Worm (Caenorhabditis elegans): ENCODE results near the gene Y51H7C.8.

The Y51H7C.8 gene

DNA sequence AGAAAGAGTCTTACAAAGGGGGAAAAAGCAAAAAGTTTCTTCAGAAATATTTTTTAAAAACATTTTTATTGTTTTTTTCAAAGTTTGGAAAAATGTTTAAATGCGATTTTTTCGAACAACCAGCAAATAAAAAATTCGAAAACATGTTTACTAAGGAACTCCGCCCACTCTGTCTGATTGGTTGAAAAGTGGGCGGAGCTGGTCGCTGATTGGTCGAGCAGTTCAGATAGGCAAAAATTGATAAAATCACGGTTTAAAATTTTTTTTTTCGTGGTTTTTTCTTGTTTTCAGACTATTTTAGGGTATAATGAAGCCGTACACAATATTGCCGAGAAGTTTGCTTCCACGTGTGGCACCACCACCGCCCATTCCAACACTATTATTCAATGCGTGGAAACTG lies 29.4 kb upstream of the Y51H7C.8 start:
- TF ChIP-seq T22C8.4 (GFP tag; IDR thresholded peaks at IDR 0.05) (no peak), med-1 (GFP tag; optimal IDR thresholded peaks at IDR 0.05; ENCODE audit: insufficient read depth) (no peak), ztf-23 (GFP tag; IDR thresholded peaks at IDR 0.05) (no peak), klf-2 (GFP tag; conservative IDR thresholded peaks at IDR 0.05) (no peak), ref-1 (GFP tag; conservative IDR thresholded peaks at IDR 0.05) (no peak), tab-1 (GFP tag; IDR thresholded peaks at IDR 0.05) (no peak), flt-1 (GFP tag; IDR thresholded peaks at IDR 0.05) (no peak), ztf-29 (GFP tag; IDR thresholded peaks at IDR 0.05) (no peak), cog-1 (tag; optimal IDR thresholded peaks at IDR 0.05) (no peak)

DNA sequence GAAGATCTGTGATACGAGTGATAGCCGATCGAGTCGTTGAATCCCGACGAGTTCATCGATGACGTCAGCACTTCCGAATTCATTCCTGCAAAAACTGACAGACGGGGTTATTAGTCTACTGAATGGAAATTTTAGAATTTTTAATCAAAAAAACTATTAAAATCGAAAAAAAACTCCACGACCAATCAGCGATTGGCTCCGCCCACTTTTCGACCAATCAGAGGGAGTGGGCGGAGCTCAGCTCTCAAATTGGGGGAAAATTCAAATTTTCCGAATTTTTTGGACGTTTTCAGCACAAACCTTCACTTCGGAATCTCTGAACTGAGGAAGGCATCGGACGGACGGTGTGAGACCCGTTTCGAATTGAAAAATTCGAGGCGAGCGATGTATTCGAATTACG lies 28.6 kb upstream of the Y51H7C.8 start:
- no peak for TF ChIP-seq ztf-23 (GFP tag; IDR thresholded peaks at IDR 0.05)
- no peak for TF ChIP-seq med-1 (GFP tag; optimal IDR thresholded peaks at IDR 0.05; ENCODE audit: insufficient read depth)
- no peak for TF ChIP-seq ref-1 (GFP tag; conservative IDR thresholded peaks at IDR 0.05)
- TF ChIP-seq ztf-29 (GFP tag; IDR thresholded peaks at IDR 0.05): no peak
- no peak for TF ChIP-seq T22C8.4 (GFP tag; IDR thresholded peaks at IDR 0.05)
- no peak for TF ChIP-seq flt-1 (GFP tag; IDR thresholded peaks at IDR 0.05)
- TF ChIP-seq tab-1 (GFP tag; IDR thresholded peaks at IDR 0.05): no peak
- TF ChIP-seq cog-1 (tag; optimal IDR thresholded peaks at IDR 0.05): no peak
- TF ChIP-seq klf-2 (GFP tag; conservative IDR thresholded peaks at IDR 0.05): no peak

DNA sequence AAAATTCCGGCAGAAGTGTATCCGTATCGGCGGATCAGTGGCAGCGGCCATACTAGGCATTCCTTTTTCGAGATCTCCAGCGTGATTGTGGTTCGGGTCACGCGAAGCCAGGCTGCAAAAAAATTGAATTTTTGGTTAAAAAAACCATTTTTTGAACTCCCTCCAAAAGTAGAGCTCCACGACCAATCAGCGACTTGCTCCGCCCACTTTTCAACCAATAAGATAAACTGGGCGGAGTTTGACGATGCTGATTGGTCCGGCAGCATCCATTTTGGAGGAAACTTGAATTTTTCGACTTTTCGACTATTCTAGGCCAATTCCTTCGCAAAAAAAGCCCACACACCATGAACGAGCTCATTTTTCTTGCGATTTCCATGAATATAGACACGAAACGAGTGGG lies 27.1 kb upstream of the Y51H7C.8 start:
- no peak for TF ChIP-seq cog-1 (tag; optimal IDR thresholded peaks at IDR 0.05)
- TF ChIP-seq tab-1 (GFP tag; IDR thresholded peaks at IDR 0.05): no peak
- no peak for TF ChIP-seq med-1 (GFP tag; optimal IDR thresholded peaks at IDR 0.05; ENCODE audit: insufficient read depth)
- no peak for TF ChIP-seq ref-1 (GFP tag; conservative IDR thresholded peaks at IDR 0.05)
- no peak for TF ChIP-seq ztf-23 (GFP tag; IDR thresholded peaks at IDR 0.05)
- no peak for TF ChIP-seq klf-2 (GFP tag; conservative IDR thresholded peaks at IDR 0.05)
- no peak for TF ChIP-seq ztf-29 (GFP tag; IDR thresholded peaks at IDR 0.05)
- no peak for TF ChIP-seq T22C8.4 (GFP tag; IDR thresholded peaks at IDR 0.05)
- no peak for TF ChIP-seq flt-1 (GFP tag; IDR thresholded peaks at IDR 0.05)

DNA sequence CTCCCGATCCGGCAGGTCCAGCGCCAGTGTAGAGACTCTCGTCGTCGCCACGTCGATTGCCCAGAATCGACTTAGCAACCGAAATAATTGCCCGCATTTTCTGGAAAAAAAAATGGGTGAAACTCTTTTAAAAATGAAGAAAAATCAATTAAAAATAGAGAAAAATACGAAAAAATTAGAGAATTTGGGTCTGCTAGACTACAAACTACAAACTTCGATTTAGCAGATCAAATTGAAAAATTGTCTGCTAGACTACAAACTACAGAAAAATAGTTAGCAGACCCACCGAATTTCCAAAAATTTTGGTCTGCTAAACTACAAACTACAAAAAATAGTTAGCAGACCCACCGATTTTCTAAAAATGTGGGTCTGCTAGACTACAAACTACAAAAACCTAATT lies 26.7 kb upstream of the Y51H7C.8 start, which contains the start of gene rog-1:
Gene rog-1, minus strand, starts transcription at position 101 of the 400 bp plus-strand sequence.
- TF ChIP-seq flt-1 (GFP tag; IDR thresholded peaks at IDR 0.05): no peak
- TF ChIP-seq ztf-23 (GFP tag; IDR thresholded peaks at IDR 0.05): no peak
- no peak for TF ChIP-seq ztf-29 (GFP tag; IDR thresholded peaks at IDR 0.05)
- no peak for TF ChIP-seq cog-1 (tag; optimal IDR thresholded peaks at IDR 0.05)
- no peak for TF ChIP-seq ref-1 (GFP tag; conservative IDR thresholded peaks at IDR 0.05)
- no peak for TF ChIP-seq klf-2 (GFP tag; conservative IDR thresholded peaks at IDR 0.05)
- no peak for TF ChIP-seq T22C8.4 (GFP tag; IDR thresholded peaks at IDR 0.05)
- TF ChIP-seq tab-1 (GFP tag; IDR thresholded peaks at IDR 0.05): no peak

DNA sequence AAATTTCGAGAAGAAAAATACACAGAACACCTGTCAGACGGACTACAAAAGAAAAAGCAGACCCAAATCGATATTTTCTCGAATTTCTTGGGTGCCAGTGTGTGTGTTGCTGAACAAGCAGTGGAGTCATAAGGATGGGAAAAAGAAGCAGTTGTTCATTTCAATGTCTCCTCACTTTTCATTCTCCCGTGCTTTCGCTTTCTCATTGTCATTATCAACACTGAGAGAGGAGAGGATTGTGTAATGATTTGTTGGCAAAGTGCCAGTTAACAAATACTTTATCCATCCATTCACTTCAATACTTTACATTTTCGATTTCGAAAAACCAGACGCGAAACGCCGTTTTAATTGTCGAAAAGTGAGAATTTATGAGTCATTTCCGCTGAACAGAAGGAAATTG lies 25.9 kb upstream of the Y51H7C.8 start:
- no peak for TF ChIP-seq cog-1 (tag; optimal IDR thresholded peaks at IDR 0.05)
- TF ChIP-seq med-1 (GFP tag; optimal IDR thresholded peaks at IDR 0.05; ENCODE audit: insufficient read depth): no peak
- no peak for TF ChIP-seq flt-1 (GFP tag; IDR thresholded peaks at IDR 0.05)
- no peak for TF ChIP-seq tab-1 (GFP tag; IDR thresholded peaks at IDR 0.05)
- no peak for TF ChIP-seq ref-1 (GFP tag; conservative IDR thresholded peaks at IDR 0.05)
- TF ChIP-seq ztf-29 (GFP tag; IDR thresholded peaks at IDR 0.05): no peak
- TF ChIP-seq T22C8.4 (GFP tag; IDR thresholded peaks at IDR 0.05): no peak
- TF ChIP-seq ztf-23 (GFP tag; IDR thresholded peaks at IDR 0.05): no peak
- TF ChIP-seq klf-2 (GFP tag; conservative IDR thresholded peaks at IDR 0.05): no peak

DNA sequence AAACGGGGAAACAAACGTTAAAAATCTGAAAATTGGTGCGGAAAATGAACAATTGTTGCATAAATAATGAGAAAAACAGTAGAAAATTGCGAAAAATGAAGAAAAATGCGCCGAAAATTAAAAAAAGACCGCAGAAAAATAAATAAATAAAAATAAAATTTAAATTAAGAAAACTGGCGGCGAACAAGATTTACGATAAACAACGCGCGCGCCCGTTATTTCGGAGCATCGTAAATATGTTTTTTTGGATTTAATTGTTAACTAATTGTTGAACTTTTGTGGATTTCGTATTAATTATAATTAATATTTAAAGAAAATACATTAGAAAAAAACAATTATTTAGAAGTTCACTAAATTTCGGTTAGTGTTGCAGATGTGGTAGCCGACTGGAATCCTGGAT lies 24.8 kb upstream of the Y51H7C.8 start:
- no peak for TF ChIP-seq med-1 (GFP tag; optimal IDR thresholded peaks at IDR 0.05; ENCODE audit: insufficient read depth)
- no peak for TF ChIP-seq tab-1 (GFP tag; IDR thresholded peaks at IDR 0.05)
- no peak for TF ChIP-seq cog-1 (tag; optimal IDR thresholded peaks at IDR 0.05)
- no peak for TF ChIP-seq T22C8.4 (GFP tag; IDR thresholded peaks at IDR 0.05)
- no peak for TF ChIP-seq ref-1 (GFP tag; conservative IDR thresholded peaks at IDR 0.05)
- no peak for TF ChIP-seq ztf-23 (GFP tag; IDR thresholded peaks at IDR 0.05)
- no peak for TF ChIP-seq flt-1 (GFP tag; IDR thresholded peaks at IDR 0.05)
- no peak for TF ChIP-seq klf-2 (GFP tag; conservative IDR thresholded peaks at IDR 0.05)
- TF ChIP-seq ztf-29 (GFP tag; IDR thresholded peaks at IDR 0.05): no peak

DNA sequence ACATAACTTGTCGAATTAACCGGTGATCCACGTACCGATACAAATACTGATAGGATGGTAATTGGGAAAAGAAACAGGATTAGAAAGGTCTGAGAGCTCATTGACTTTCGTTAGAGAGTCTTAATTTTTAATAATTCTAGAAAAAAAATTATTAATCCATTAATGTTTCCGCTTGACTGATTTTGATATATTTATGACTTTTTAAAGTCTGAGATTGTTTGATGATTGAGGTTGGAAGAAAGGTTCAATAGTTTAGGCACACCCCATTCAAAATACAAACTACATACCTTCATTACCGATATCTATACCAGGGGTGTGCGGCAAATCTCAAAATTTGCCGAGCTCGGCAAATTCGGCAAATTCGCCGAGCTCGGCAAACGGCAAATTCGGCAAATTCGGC lies 23.3 kb upstream of the Y51H7C.8 start, which contains the start of gene F54D12.10:
Gene F54D12.10, minus strand, starts transcription at position 101 of the 400 bp plus-strand sequence.
- no peak for TF ChIP-seq ztf-23 (GFP tag; IDR thresholded peaks at IDR 0.05)
- no peak for TF ChIP-seq ref-1 (GFP tag; conservative IDR thresholded peaks at IDR 0.05)
- TF ChIP-seq med-1 (GFP tag; optimal IDR thresholded peaks at IDR 0.05; ENCODE audit: insufficient read depth): no peak
- TF ChIP-seq T22C8.4 (GFP tag; IDR thresholded peaks at IDR 0.05): no peak
- TF ChIP-seq ztf-29 (GFP tag; IDR thresholded peaks at IDR 0.05): no peak
- TF ChIP-seq flt-1 (GFP tag; IDR thresholded peaks at IDR 0.05): no peak
- no peak for TF ChIP-seq cog-1 (tag; optimal IDR thresholded peaks at IDR 0.05)
- TF ChIP-seq klf-2 (GFP tag; conservative IDR thresholded peaks at IDR 0.05): no peak
- no peak for TF ChIP-seq tab-1 (GFP tag; IDR thresholded peaks at IDR 0.05)

DNA sequence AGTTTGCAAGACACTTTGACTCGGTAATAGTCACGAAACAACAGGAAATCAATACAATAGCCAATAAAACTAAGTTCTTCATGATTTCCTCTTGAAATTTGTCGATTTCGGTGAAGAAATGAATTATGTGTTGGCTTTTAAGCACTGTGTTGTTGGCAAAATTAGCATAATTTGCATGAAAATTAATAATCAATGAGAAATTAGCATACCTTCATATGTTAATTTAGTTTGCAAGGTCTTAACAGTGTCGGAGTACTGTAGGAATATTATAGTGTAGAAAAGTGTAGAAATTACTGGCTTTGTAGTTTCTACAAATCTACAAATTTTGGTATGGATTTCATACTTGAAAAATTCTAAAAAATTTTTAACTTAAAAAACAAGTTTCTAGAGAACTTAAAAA lies 20.0 kb upstream of the Y51H7C.8 start, which contains the start of gene F54D12.9:
Gene F54D12.9, minus strand, starts transcription at position 101 of the 400 bp plus-strand sequence.
- TF ChIP-seq cog-1 (tag; optimal IDR thresholded peaks at IDR 0.05) (no peak), ref-1 (GFP tag; conservative IDR thresholded peaks at IDR 0.05) (no peak), ztf-29 (GFP tag; IDR thresholded peaks at IDR 0.05) (no peak), T22C8.4 (GFP tag; IDR thresholded peaks at IDR 0.05) (no peak), ztf-23 (GFP tag; IDR thresholded peaks at IDR 0.05) (no peak), klf-2 (GFP tag; conservative IDR thresholded peaks at IDR 0.05) (no peak), tab-1 (GFP tag; IDR thresholded peaks at IDR 0.05) (no peak), med-1 (GFP tag; optimal IDR thresholded peaks at IDR 0.05; ENCODE audit: insufficient read depth) (no peak), flt-1 (GFP tag; IDR thresholded peaks at IDR 0.05) (no peak)

DNA sequence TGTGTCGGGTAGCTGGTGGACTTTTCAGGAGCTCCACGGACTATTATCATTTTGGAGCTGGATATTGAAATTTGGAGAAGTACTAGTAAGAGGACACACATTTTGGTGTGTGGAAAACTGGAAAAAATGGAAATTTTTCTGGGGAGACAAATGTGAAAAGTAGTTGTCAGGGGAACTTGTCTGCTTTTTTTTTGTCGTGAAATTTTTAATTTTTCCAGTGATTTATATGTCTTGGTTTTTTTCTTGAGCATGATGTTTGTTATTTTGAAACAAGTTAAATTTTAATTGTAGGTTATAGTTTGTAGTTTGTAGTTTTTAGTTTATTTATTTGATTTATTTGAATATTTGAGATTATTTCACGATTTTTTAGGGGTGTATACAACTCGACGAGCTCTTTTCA lies 16.3 kb upstream of the Y51H7C.8 start, which contains the start of gene F54D12.7:
Gene F54D12.7, minus strand, starts transcription at position 101 of the 400 bp plus-strand sequence.
- TF ChIP-seq ref-1 (GFP tag; conservative IDR thresholded peaks at IDR 0.05) (no peak), ztf-29 (GFP tag; IDR thresholded peaks at IDR 0.05) (no peak), ztf-23 (GFP tag; IDR thresholded peaks at IDR 0.05) (no peak), flt-1 (GFP tag; IDR thresholded peaks at IDR 0.05) (no peak), med-1 (GFP tag; optimal IDR thresholded peaks at IDR 0.05; ENCODE audit: insufficient read depth) (no peak), klf-2 (GFP tag; conservative IDR thresholded peaks at IDR 0.05) (no peak), T22C8.4 (GFP tag; IDR thresholded peaks at IDR 0.05) (no peak), tab-1 (GFP tag; IDR thresholded peaks at IDR 0.05) (no peak)
